Fruit fly (Drosophila melanogaster) whole organism, wandering third instar larva: ENCODE results near the gene CG9040.

Experiments
- OdsH ChIP-seq: fragments of 200-800 bp; sonication (Bioruptor generic); optimal IDR thresholded peaks from 2 replicates; lab custom pipeline; 2016; ENCODE audit warnings: missing biosample characterization, mild to moderate bottlenecking, missing genetic modification characterization
- dsf ChIP-seq: sonication (Bioruptor generic); optimal IDR thresholded peaks from 2 replicates; lab custom pipeline; 2016; ENCODE audit warnings: missing biosample characterization, missing genetic modification characterization, borderline replicate concordance
- pan ChIP-seq: fragments of >200 bp; optimal IDR thresholded peaks from 2 replicates; lab custom pipeline; 2017
- psq ChIP-seq: fragments of 200-800 bp; sonication (Bioruptor generic); optimal IDR thresholded peaks from 3 replicates; lab custom pipeline; 2017; ENCODE audit warnings: missing biosample characterization, mild to moderate bottlenecking, missing genetic modification characterization, moderate library complexity
- tai ChIP-seq: sonication (Bioruptor generic); optimal IDR thresholded peaks from 2 replicates; lab custom pipeline; 2016; ENCODE audit warnings: missing biosample characterization, missing genetic modification characterization
- usp ChIP-seq: fragments of >200 bp; optimal IDR thresholded peaks from 2 replicates; lab custom pipeline; 2017; ENCODE audit warnings: missing biosample characterization, missing genetic modification characterization

- TF ChIP-seq pan (lab: Kevin White, UChicago), result no peak
- TF ChIP-seq psq, result no peak
- TF ChIP-seq dsf, result no peak
- no peak for TF ChIP-seq usp (GFP tag; lab: Kevin White, UChicago)
- TF ChIP-seq tai (GFP tag; lab: Kevin White, UChicago), result no peak
- no peak for TF ChIP-seq OdsH
Observed at dm6 chr3L:13996992-13997391, 9.3 kb downstream of the CG9040 start, which contains the start of gene CG17361.
